Worm (Caenorhabditis elegans): ENCODE data around the gene pigw-1.
A peak's percentile ranks its signal among the peaks of the same experiment; 100 is the strongest.

Gene pigw-1

DNA sequence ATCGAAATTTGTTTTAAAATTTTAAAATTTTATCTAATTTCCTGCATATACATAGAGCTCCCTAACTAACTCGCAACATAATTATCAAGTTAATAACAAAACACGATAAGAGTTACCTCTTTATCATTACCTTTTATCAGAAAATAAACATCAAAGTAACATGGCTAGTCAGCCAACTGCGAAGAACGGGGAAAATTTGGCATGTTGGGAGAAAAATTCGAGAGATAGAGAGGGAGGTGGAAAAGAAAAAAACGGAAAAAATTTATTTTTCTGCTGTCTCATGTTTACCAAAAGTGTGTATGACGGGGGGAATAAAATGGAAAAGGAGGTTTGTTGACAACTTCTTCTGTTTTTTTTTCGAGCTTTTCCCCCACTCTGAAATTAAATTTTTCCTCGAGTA lies 50.6 kb downstream of the pigw-1 start:
- TF ChIP-seq F13C5.2 (tag; optimal IDR thresholded peaks at IDR 0.05): no peak
- no peak for TF ChIP-seq hmg-4 (GFP tag; optimal IDR thresholded peaks at IDR 0.05)
- no peak for TF ChIP-seq hnd-1 (tag; optimal IDR thresholded peaks at IDR 0.05)
- no peak for TF ChIP-seq ets-7 (tag; optimal IDR thresholded peaks at IDR 0.05)
- TF ChIP-seq flt-1 (GFP tag; IDR thresholded peaks at IDR 0.05): no peak
- TF ChIP-seq ceh-13 (GFP tag; optimal IDR thresholded peaks at IDR 0.05): no peak
- no peak for TF ChIP-seq tra-4 (tag; optimal IDR thresholded peaks at IDR 0.05)
- TF ChIP-seq pes-1 (GFP tag; IDR thresholded peaks at IDR 0.05): no peak
- TF ChIP-seq aly-1 (tag; optimal IDR thresholded peaks at IDR 0.05): no peak
- no peak for TF ChIP-seq ama-1 (optimal IDR thresholded peaks at IDR 0.05)
- no peak for TF ChIP-seq tbx-37 (GFP tag; conservative IDR thresholded peaks at IDR 0.05)
- no peak for TF ChIP-seq scrt-1 (GFP tag; IDR thresholded peaks at IDR 0.05)
- TF ChIP-seq ceh-36 (tag; optimal IDR thresholded peaks at IDR 0.05): no peak
- no peak for TF ChIP-seq tbx-11 (GFP tag; IDR thresholded peaks at IDR 0.05)

DNA sequence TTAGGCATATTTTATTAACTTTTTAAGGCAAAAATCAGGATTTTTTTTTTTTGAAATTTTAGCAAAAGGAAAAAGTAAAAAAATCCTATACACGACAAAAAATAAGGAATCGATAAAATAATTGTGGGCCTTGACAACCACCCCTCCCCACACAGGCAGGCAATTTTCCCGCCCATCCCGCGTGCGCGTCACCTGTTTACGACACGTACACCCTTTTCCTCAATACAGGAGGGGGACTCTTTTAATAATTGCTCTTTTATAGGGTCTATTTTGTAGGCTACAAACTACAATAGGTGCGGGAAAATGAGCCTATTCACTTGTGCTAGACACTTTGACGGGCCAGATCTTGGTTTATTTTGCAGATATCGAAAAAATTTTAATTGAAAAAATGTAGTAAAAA lies 52.2 kb downstream of the pigw-1 start:
- TF ChIP-seq F13C5.2 (tag; optimal IDR thresholded peaks at IDR 0.05) (no peak), sea-1 (GFP tag; conservative IDR thresholded peaks at IDR 0.05) (no peak; the same call in 1 of the 2 replicates), hmg-4 (GFP tag; optimal IDR thresholded peaks at IDR 0.05) (peak; percentile 9)

DNA sequence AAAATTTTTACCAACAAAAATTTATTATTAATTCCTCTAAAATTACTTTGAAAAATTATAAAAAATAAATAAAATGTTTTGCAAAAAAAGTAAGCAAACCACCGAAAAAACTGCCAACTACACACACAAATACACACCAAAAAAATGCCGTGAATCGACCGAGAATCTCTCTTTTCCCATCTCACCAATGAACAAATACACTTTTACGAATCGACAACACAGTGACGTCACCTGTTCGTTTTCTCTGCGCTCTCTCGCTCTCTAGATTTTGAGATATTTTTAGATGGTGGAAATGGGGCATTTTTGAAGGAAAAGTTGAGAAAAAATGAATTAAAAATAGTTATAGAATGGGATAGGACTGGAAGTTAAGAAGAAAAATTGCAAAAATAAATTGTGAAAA lies 52.6 kb downstream of the pigw-1 start:
- no peak for TF ChIP-seq hnd-1 (tag; optimal IDR thresholded peaks at IDR 0.05)
- TF ChIP-seq ceh-13 (GFP tag; optimal IDR thresholded peaks at IDR 0.05): no peak
- no peak for TF ChIP-seq F13C5.2 (tag; optimal IDR thresholded peaks at IDR 0.05)
- no peak for TF ChIP-seq B0310.2 (tag; optimal IDR thresholded peaks at IDR 0.05)
- TF ChIP-seq hmg-4 (GFP tag; optimal IDR thresholded peaks at IDR 0.05): no peak
- no peak for TF ChIP-seq sea-1 (GFP tag; conservative IDR thresholded peaks at IDR 0.05)

DNA sequence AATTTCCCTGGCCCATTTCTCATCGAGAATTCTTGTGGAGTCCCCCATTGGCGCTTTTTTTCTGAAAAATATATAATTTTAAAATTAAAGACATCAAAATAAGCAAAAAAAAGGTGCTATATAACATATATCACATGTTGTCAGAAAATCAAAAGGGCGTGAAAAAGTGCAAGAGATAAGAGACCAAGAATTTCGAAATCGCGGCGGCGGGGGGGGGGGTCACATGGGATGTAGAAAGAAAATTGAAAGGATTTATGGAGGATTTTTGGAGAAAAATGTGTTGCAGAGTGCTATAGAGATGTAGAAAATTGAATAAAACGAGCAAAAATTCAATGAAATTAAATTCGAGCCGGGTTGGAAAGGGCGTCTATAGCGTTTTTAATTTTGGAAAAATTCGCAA lies 53.5 kb downstream of the pigw-1 start, which contains the start of gene K12H6.6:
K12H6.6 (minus strand) TSS at position 61 of the 400 bp plus-strand sequence.
- TF ChIP-seq flt-1 (GFP tag; IDR thresholded peaks at IDR 0.05): no peak
- no peak for TF ChIP-seq tbx-37 (GFP tag; conservative IDR thresholded peaks at IDR 0.05)
- no peak for TF ChIP-seq ceh-36 (tag; optimal IDR thresholded peaks at IDR 0.05)
- no peak for TF ChIP-seq scrt-1 (GFP tag; IDR thresholded peaks at IDR 0.05)
- no peak for TF ChIP-seq ceh-13 (GFP tag; optimal IDR thresholded peaks at IDR 0.05)
- TF ChIP-seq tra-4 (tag; optimal IDR thresholded peaks at IDR 0.05): no peak
- TF ChIP-seq ets-7 (tag; optimal IDR thresholded peaks at IDR 0.05): no peak
- no peak for TF ChIP-seq sea-1 (GFP tag; conservative IDR thresholded peaks at IDR 0.05)
- no peak for TF ChIP-seq pes-1 (GFP tag; IDR thresholded peaks at IDR 0.05)
- no peak for TF ChIP-seq hmbx-1 (tag; optimal IDR thresholded peaks at IDR 0.05)
- TF ChIP-seq hnd-1 (tag; optimal IDR thresholded peaks at IDR 0.05): no peak
- TF ChIP-seq ama-1 (optimal IDR thresholded peaks at IDR 0.05): no peak
- TF ChIP-seq tbx-11 (GFP tag; IDR thresholded peaks at IDR 0.05): no peak
- TF ChIP-seq F13C5.2 (tag; optimal IDR thresholded peaks at IDR 0.05): no peak
- no peak for TF ChIP-seq aly-1 (tag; optimal IDR thresholded peaks at IDR 0.05)
- no peak for TF ChIP-seq B0310.2 (tag; optimal IDR thresholded peaks at IDR 0.05)
- TF ChIP-seq hmg-4 (GFP tag; optimal IDR thresholded peaks at IDR 0.05): no peak

DNA sequence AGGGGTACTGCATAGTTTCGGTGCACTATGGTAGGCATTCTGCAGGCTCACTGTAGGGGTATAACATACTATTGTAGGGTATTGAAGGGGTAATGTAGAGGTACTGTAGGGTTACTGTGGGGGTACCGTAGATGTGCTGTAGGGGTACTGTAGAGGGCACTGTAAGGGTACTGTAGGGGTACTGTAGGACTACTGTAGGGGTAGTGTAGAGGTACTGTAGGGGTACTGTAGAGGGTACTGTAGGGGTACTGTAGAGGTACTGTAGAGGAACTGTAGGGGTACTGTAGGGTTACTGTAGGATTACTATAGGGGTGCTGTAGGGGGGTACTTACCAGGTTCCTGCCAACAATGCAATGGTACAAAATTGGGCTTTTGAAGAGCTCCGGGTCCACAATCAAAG lies 54.6 kb downstream of the pigw-1 start:
- TF ChIP-seq aly-1 (tag; optimal IDR thresholded peaks at IDR 0.05) (no peak), sea-1 (GFP tag; conservative IDR thresholded peaks at IDR 0.05) (no peak), scrt-1 (GFP tag; IDR thresholded peaks at IDR 0.05) (no peak), ceh-13 (GFP tag; optimal IDR thresholded peaks at IDR 0.05) (no peak), B0310.2 (tag; optimal IDR thresholded peaks at IDR 0.05) (no peak), ama-1 (optimal IDR thresholded peaks at IDR 0.05) (no peak), pes-1 (GFP tag; IDR thresholded peaks at IDR 0.05) (no peak), ceh-36 (tag; optimal IDR thresholded peaks at IDR 0.05) (no peak), flt-1 (GFP tag; IDR thresholded peaks at IDR 0.05) (no peak), hnd-1 (tag; optimal IDR thresholded peaks at IDR 0.05) (no peak), tbx-37 (GFP tag; conservative IDR thresholded peaks at IDR 0.05) (no peak), ets-7 (tag; optimal IDR thresholded peaks at IDR 0.05) (no peak)

DNA sequence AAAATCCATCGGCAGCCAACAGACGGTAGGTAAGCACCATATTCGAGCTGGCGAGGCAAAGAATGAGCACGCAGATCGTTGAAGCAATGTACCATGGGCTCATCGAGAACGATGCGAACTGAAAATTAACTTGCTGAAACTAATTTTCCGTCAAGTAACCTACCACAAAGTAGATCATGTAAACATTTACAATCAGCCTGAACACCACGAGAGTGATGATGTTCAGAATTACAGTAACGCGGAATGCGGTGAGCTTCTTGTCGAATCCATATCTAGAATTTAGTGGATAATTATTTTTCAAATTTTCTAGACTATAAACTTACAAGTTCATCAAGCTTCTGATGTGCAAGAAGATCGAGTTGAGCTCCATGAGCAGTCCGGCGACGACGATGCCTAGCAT lies 55.2 kb downstream of the pigw-1 start:
- no peak for TF ChIP-seq ets-7 (tag; optimal IDR thresholded peaks at IDR 0.05)
- no peak for TF ChIP-seq B0310.2 (tag; optimal IDR thresholded peaks at IDR 0.05)
- TF ChIP-seq aly-1 (tag; optimal IDR thresholded peaks at IDR 0.05): no peak
- no peak for TF ChIP-seq ama-1 (optimal IDR thresholded peaks at IDR 0.05)

DNA sequence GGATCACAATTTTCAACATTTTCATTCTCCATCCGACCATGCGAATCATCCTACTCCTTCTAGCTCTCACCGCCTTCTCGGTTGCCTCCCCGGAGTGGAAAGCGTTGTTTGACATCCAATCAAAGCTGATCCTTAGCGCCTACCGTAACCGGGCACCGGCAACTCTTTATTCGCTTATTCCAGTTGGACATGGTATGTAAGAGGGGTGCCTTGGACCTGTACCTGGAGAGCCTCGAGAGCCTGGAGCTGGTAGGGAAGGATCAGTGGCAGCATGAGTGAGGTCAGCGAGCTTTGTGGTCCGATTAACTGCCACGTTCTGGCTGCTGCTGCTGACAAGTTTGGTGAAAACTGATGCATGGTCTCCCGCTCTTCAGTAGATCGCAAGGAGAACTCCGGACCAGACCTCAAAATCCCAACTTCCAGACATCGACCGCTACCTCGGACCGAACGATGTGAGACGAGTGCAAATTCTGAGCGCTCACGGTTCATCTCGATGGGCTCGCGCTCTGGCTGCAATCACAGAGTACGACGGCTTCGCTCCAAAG lies 56.8 kb downstream of the pigw-1 start, which contains the start of gene K12H6.8:
K12H6.8 (plus strand) TSS at position 38 of the 545 bp plus-strand sequence.
- TF ChIP-seq ama-1 (optimal IDR thresholded peaks at IDR 0.05) (peak; percentile 73), B0310.2 (tag; optimal IDR thresholded peaks at IDR 0.05) (no peak), sea-1 (GFP tag; conservative IDR thresholded peaks at IDR 0.05) (no peak)

Data from whole organism, early embryonic.